Fruit fly (Drosophila melanogaster): Measurements from ENCODE around the gene Mhcl.
A peak's percentile ranks its signal among the peaks of the same experiment; 100 is the strongest.

The Mhcl gene

DNA sequence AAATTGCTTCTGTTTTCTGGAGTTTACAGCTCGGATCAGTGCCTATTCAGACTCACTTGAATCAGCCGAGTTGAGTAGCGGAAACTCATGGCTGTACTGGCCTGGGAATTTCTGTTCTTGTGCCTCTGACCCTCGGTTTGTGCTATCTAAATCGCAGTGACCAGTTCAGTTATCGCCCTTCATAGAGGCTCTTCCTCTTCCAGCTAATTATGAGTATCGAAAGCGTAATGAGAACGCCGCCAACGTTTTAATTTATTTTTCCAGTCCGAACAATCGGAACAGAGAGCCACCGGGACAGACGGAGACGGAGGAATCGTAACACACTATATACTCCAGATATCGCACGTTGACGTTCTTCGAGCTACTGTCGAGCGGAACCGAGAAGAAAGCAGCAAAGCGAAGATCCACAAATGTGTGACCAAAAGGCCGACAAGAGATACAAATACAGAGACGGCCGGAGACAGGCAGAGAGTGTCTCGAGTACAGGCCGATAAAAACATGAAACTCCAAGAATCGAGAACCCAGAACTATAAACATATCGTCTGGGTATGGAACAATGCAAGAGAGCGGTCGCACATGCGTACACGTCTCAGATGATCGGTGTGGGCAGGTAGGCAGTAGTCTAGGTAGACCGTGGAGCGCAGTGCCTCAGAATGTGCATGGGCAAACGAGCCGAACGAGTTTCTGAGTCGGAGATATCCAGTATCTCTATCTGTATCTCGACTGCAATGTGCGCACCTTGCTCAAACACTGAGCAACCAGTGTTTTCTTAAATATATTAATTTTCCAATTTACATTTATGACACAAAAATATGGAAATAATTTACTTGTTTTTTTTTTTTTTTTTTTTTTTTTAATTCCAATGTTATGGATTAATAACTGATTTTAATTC is 26.6 kb downstream of the Mhcl start (continued):
- no peak for TF ChIP-seq hkb (optimal IDR thresholded peaks at IDR 0.05)
- peak; percentile 91 for TF ChIP-seq hkb (GFP tag; IDR thresholded peaks at IDR 0.05)
- 0 out of 2 replicates have a peak, but pooled peaks have one; percentile 12 for TF ChIP-seq Rfx (GFP tag; IDR thresholded peaks at IDR 0.05)
- peak; percentile 22 for TF ChIP-seq run (tag; optimal IDR thresholded peaks at IDR 0.05)
- peak; percentile 57; the same call in 1 of the 2 replicates for TF ChIP-seq CG11696 (GFP tag; IDR thresholded peaks at IDR 0.05)
- TF ChIP-seq CG15073 (GFP tag; optimal IDR thresholded peaks at IDR 0.05): no peak
- no peak for TF ChIP-seq Med (GFP tag)
- TF ChIP-seq Jarid2 (GFP tag; optimal IDR thresholded peaks at IDR 0.05): no peak
- peak; percentile 27 for TF ChIP-seq CG6813 (GFP tag; optimal IDR thresholded peaks at IDR 0.05)
- peak; percentile 85 for TF ChIP-seq Ets65A (GFP tag)
- TF ChIP-seq CG43689 (GFP tag; IDR thresholded peaks at IDR 0.05): 0 out of 2 replicates have a peak, but pooled peaks have one; percentile 17
- TF ChIP-seq Hr78 (GFP tag; optimal IDR thresholded peaks at IDR 0.05): peak in 1 of 2 experiments; percentile 72
- TF ChIP-seq ttk (GFP tag; IDR thresholded peaks at IDR 0.05): peak; percentile 72
- peak; percentile 63 for TF ChIP-seq CG6254 (GFP tag; optimal IDR thresholded peaks at IDR 0.05)
- TF ChIP-seq Bteb2 (GFP tag; optimal IDR thresholded peaks at IDR 0.05): peak; percentile 23
- no peak for TF ChIP-seq CG4854 (GFP tag; optimal IDR thresholded peaks at IDR 0.05)
- TF ChIP-seq Side (GFP tag; optimal IDR thresholded peaks at IDR 0.05): no peak
- no peak for TF ChIP-seq dati (GFP tag; IDR thresholded peaks at IDR 0.05)
- peak; percentile 72 for TF ChIP-seq CG7556 (GFP tag; optimal IDR thresholded peaks at IDR 0.05)
- TF ChIP-seq Dll (GFP tag; IDR thresholded peaks at IDR 0.05; ENCODE audit: partially characterized antibody): no peak
- no peak for TF ChIP-seq CG12071 (GFP tag; optimal IDR thresholded peaks at IDR 0.05)
- TF ChIP-seq CG18599 (GFP tag; optimal IDR thresholded peaks at IDR 0.05): no peak
- TF ChIP-seq CG13624 (GFP tag; optimal IDR thresholded peaks at IDR 0.05): peak; percentile 1
- TF ChIP-seq yki (optimal IDR thresholded peaks at IDR 0.05): no peak
- TF ChIP-seq Drgx (GFP tag; IDR thresholded peaks at IDR 0.05): peak; percentile 90
- peak; percentile 97 for TF ChIP-seq CG15479 (GFP tag; optimal IDR thresholded peaks at IDR 0.05)
- no peak for TF ChIP-seq cad (GFP tag; optimal IDR thresholded peaks at IDR 0.05)
- no peak for TF ChIP-seq gt (GFP tag; IDR thresholded peaks at IDR 0.05)
- TF ChIP-seq sob (GFP tag; IDR thresholded peaks at IDR 0.05): peak; percentile 43; the same call in 1 of the 2 replicates
- TF ChIP-seq CG7928 (GFP tag; optimal IDR thresholded peaks at IDR 0.05): no peak
- TF ChIP-seq gro (GFP tag; optimal IDR thresholded peaks at IDR 0.05): no peak
- peak; percentile 68 for TF ChIP-seq CG5245 (GFP tag; optimal IDR thresholded peaks at IDR 0.05)
- no peak for TF ChIP-seq al (GFP tag; IDR thresholded peaks at IDR 0.05)
- peak; percentile 25 for TF ChIP-seq CG18011 (GFP tag; optimal IDR thresholded peaks at IDR 0.05)
- no peak for TF ChIP-seq CG12299 (tag; optimal IDR thresholded peaks at IDR 0.05)
- no peak for TF ChIP-seq CG9609 (GFP tag; optimal IDR thresholded peaks at IDR 0.05)
- TF ChIP-seq CG3065 (GFP tag; optimal IDR thresholded peaks at IDR 0.05): no peak
- TF ChIP-seq cas (GFP tag; IDR thresholded peaks at IDR 0.05): no peak
- TF ChIP-seq CG1602 (GFP tag; optimal IDR thresholded peaks at IDR 0.05): peak; percentile 73
- TF ChIP-seq Xbp1 (GFP tag; optimal IDR thresholded peaks at IDR 0.05): peak; percentile 69
- TF ChIP-seq CG7357 (GFP tag; IDR thresholded peaks at IDR 0.05): peak; percentile 51; the same call in 1 of the 3 replicates
- peak; percentile 51 for TF ChIP-seq Camta (GFP tag; optimal IDR thresholded peaks at IDR 0.05)
- TF ChIP-seq Ravus (GFP tag; IDR thresholded peaks at IDR 0.05): peak; percentile 17; the same call in 1 of the 2 replicates
- peak; percentile 52; the same call in 2 of the 3 replicates for TF ChIP-seq ase (GFP tag; IDR thresholded peaks at IDR 0.05)
- no peak for TF ChIP-seq pum (GFP tag; optimal IDR thresholded peaks at IDR 0.05)
- TF ChIP-seq row (GFP tag; IDR thresholded peaks at IDR 0.05): peak; percentile 85
- peak; percentile 86 for TF ChIP-seq az2 (GFP tag; optimal IDR thresholded peaks at IDR 0.05)
- peak; percentile 32; the same call in 1 of the 2 replicates for TF ChIP-seq CG31224 (GFP tag; IDR thresholded peaks at IDR 0.05)
- peak; percentile 48 for TF ChIP-seq CoRest (tag; optimal IDR thresholded peaks at IDR 0.05)
- peak; percentile 48 for TF ChIP-seq CG1529 (GFP tag; optimal IDR thresholded peaks at IDR 0.05)
